Worm (Caenorhabditis elegans): ENCODE results near the gene tric-1B.2.
"Not testable (repeated sequence)": the region's sequence is repeated elsewhere in the genome, so short reads cannot be mapped to it uniquely, and the experiment has no call there.

The tric-1B.2 gene

ce11 chrII:12279259-12279658 is at the start of gene tric-1B.2, which contains the start of gene Y57A10A.29:
TSS of gene tric-1B.2 (minus strand) at chrII:12279387.
TSS of gene Y57A10A.29 (plus strand) at chrII:12279561.
- no peak for TF ChIP-seq cog-1 (tag; optimal IDR thresholded peaks at IDR 0.05)
- TF ChIP-seq klf-2 (GFP tag; conservative IDR thresholded peaks at IDR 0.05), result no peak
- no peak for TF ChIP-seq ztf-29 (GFP tag; IDR thresholded peaks at IDR 0.05)
- TF ChIP-seq tab-1 (GFP tag; IDR thresholded peaks at IDR 0.05), result no peak
- no peak for TF ChIP-seq T22C8.4 (GFP tag; IDR thresholded peaks at IDR 0.05)
- no peak for TF ChIP-seq med-1 (GFP tag; optimal IDR thresholded peaks at IDR 0.05; ENCODE audit: insufficient read depth)
- TF ChIP-seq ztf-23 (GFP tag; IDR thresholded peaks at IDR 0.05), result no peak
- TF ChIP-seq ref-1 (GFP tag; conservative IDR thresholded peaks at IDR 0.05), result no peak
- no peak for TF ChIP-seq flt-1 (GFP tag; IDR thresholded peaks at IDR 0.05)

ce11 chrII:12324159-12324558 is 45.0 kb upstream of the tric-1B.2 start, which contains the start of gene sre-56:
TSS of gene sre-56 (plus strand) at chrII:12324459.
- TF ChIP-seq cog-1 (tag; optimal IDR thresholded peaks at IDR 0.05) (no peak), T22C8.4 (GFP tag; IDR thresholded peaks at IDR 0.05) (no peak), tab-1 (GFP tag; IDR thresholded peaks at IDR 0.05) (no peak), flt-1 (GFP tag; IDR thresholded peaks at IDR 0.05) (no peak), klf-2 (GFP tag; conservative IDR thresholded peaks at IDR 0.05) (no peak), ztf-29 (GFP tag; IDR thresholded peaks at IDR 0.05) (no peak), med-1 (GFP tag; optimal IDR thresholded peaks at IDR 0.05; ENCODE audit: insufficient read depth) (no peak), ztf-23 (GFP tag; IDR thresholded peaks at IDR 0.05) (no peak), ref-1 (GFP tag; conservative IDR thresholded peaks at IDR 0.05) (no peak)

- TF ChIP-seq ref-1 (GFP tag; conservative IDR thresholded peaks at IDR 0.05) (no peak), ztf-29 (GFP tag; IDR thresholded peaks at IDR 0.05) (no peak), ztf-23 (GFP tag; IDR thresholded peaks at IDR 0.05) (no peak), flt-1 (GFP tag; IDR thresholded peaks at IDR 0.05) (no peak), klf-2 (GFP tag; conservative IDR thresholded peaks at IDR 0.05) (no peak), med-1 (GFP tag; optimal IDR thresholded peaks at IDR 0.05; ENCODE audit: insufficient read depth) (no peak), cog-1 (tag; optimal IDR thresholded peaks at IDR 0.05) (no peak), tab-1 (GFP tag; IDR thresholded peaks at IDR 0.05) (no peak), T22C8.4 (GFP tag; IDR thresholded peaks at IDR 0.05) (no peak)
These were observed 44.1 kb upstream of the tric-1B.2 start, which contains the start of gene sre-53 for ce11 chrII:12323305-12323704. TSS of gene sre-53 (minus strand) at chrII:12323405.

- not testable (repeated sequence) for TF ChIP-seq klf-2 (GFP tag; conservative IDR thresholded peaks at IDR 0.05); cog-1 (tag; optimal IDR thresholded peaks at IDR 0.05); med-1 (GFP tag; optimal IDR thresholded peaks at IDR 0.05; ENCODE audit: insufficient read depth)
These were observed 39.4 kb upstream of the tric-1B.2 start, which contains the start of gene sre-49 for ce11 chrII:12318541-12318940. TSS of gene sre-49 (plus strand) at chrII:12318841.

- TF ChIP-seq med-1 (GFP tag; optimal IDR thresholded peaks at IDR 0.05; ENCODE audit: insufficient read depth), result no peak
- no peak for TF ChIP-seq cog-1 (tag; optimal IDR thresholded peaks at IDR 0.05)
- no peak for TF ChIP-seq ref-1 (GFP tag; conservative IDR thresholded peaks at IDR 0.05)
- no peak for TF ChIP-seq flt-1 (GFP tag; IDR thresholded peaks at IDR 0.05)
- TF ChIP-seq T22C8.4 (GFP tag; IDR thresholded peaks at IDR 0.05), result no peak
- no peak for TF ChIP-seq ztf-23 (GFP tag; IDR thresholded peaks at IDR 0.05)
- no peak for TF ChIP-seq klf-2 (GFP tag; conservative IDR thresholded peaks at IDR 0.05)
- no peak for TF ChIP-seq tab-1 (GFP tag; IDR thresholded peaks at IDR 0.05)
These were observed 32.4 kb upstream of the tric-1B.2 start, which contains the start of gene sre-51 for ce11 chrII:12311560-12311959. TSS of gene sre-51 (plus strand) at chrII:12311860.

ce11 chrII:12309614-12310013 is 30.4 kb upstream of the tric-1B.2 start, which contains the start of gene C50E10.2:
TSS of gene C50E10.2 (minus strand) at chrII:12309714.
- no peak for TF ChIP-seq flt-1 (GFP tag; IDR thresholded peaks at IDR 0.05)
- no peak for TF ChIP-seq klf-2 (GFP tag; conservative IDR thresholded peaks at IDR 0.05)
- TF ChIP-seq tab-1 (GFP tag; IDR thresholded peaks at IDR 0.05), result no peak
- no peak for TF ChIP-seq T22C8.4 (GFP tag; IDR thresholded peaks at IDR 0.05)
- TF ChIP-seq cog-1 (tag; optimal IDR thresholded peaks at IDR 0.05), result no peak
- no peak for TF ChIP-seq med-1 (GFP tag; optimal IDR thresholded peaks at IDR 0.05; ENCODE audit: insufficient read depth)
- TF ChIP-seq ztf-23 (GFP tag; IDR thresholded peaks at IDR 0.05), result no peak
- TF ChIP-seq ztf-29 (GFP tag; IDR thresholded peaks at IDR 0.05), result no peak
- no peak for TF ChIP-seq ref-1 (GFP tag; conservative IDR thresholded peaks at IDR 0.05)

ce11 chrII:12303142-12303541 is 24.0 kb upstream of the tric-1B.2 start, which contains the start of gene sre-50:
TSS of gene sre-50 (plus strand) at chrII:12303525.
- peak; percentile 67; the same call in 1 of the 2 replicates for TF ChIP-seq T22C8.4 (GFP tag; IDR thresholded peaks at IDR 0.05)
- TF ChIP-seq med-1 (GFP tag; optimal IDR thresholded peaks at IDR 0.05; ENCODE audit: insufficient read depth), result no peak

ce11 chrII:12302354-12302753 is 23.2 kb upstream of the tric-1B.2 start, which contains the start of gene C50E10.1:
TSS of gene C50E10.1 (minus strand) at chrII:12302454.
- TF ChIP-seq flt-1 (GFP tag; IDR thresholded peaks at IDR 0.05) (no peak), ztf-23 (GFP tag; IDR thresholded peaks at IDR 0.05) (no peak), med-1 (GFP tag; optimal IDR thresholded peaks at IDR 0.05; ENCODE audit: insufficient read depth) (no peak), ztf-29 (GFP tag; IDR thresholded peaks at IDR 0.05) (no peak), klf-2 (GFP tag; conservative IDR thresholded peaks at IDR 0.05) (no peak), T22C8.4 (GFP tag; IDR thresholded peaks at IDR 0.05) (no peak), cog-1 (tag; optimal IDR thresholded peaks at IDR 0.05) (no peak), ref-1 (GFP tag; conservative IDR thresholded peaks at IDR 0.05) (no peak)

- peak; percentile 95 for TF ChIP-seq T22C8.4 (GFP tag; IDR thresholded peaks at IDR 0.05)
- TF ChIP-seq tab-1 (GFP tag; IDR thresholded peaks at IDR 0.05), result no peak
- no peak for TF ChIP-seq klf-2 (GFP tag; conservative IDR thresholded peaks at IDR 0.05)
- no peak for TF ChIP-seq flt-1 (GFP tag; IDR thresholded peaks at IDR 0.05)
- no peak for TF ChIP-seq med-1 (GFP tag; optimal IDR thresholded peaks at IDR 0.05; ENCODE audit: insufficient read depth)
These were observed 22.0 kb upstream of the tric-1B.2 start for ce11 chrII:12301233-12301632.

- TF ChIP-seq tab-1 (GFP tag; IDR thresholded peaks at IDR 0.05), result no peak
- no peak for TF ChIP-seq ztf-23 (GFP tag; IDR thresholded peaks at IDR 0.05)
- TF ChIP-seq klf-2 (GFP tag; conservative IDR thresholded peaks at IDR 0.05), result no peak
- no peak for TF ChIP-seq med-1 (GFP tag; optimal IDR thresholded peaks at IDR 0.05; ENCODE audit: insufficient read depth)
- TF ChIP-seq flt-1 (GFP tag; IDR thresholded peaks at IDR 0.05), result no peak
- peak; percentile 84 for TF ChIP-seq T22C8.4 (GFP tag; IDR thresholded peaks at IDR 0.05)
- no peak for TF ChIP-seq cog-1 (tag; optimal IDR thresholded peaks at IDR 0.05)
- TF ChIP-seq ref-1 (GFP tag; conservative IDR thresholded peaks at IDR 0.05), result no peak
These were observed 21.5 kb upstream of the tric-1B.2 start for ce11 chrII:12300680-12301079.
